Worm (Caenorhabditis elegans): Measurements from ENCODE around the gene H02F09.3.

- TF ChIP-seq ztf-29 (GFP tag; IDR thresholded peaks at IDR 0.05) = no peak
- no peak for TF ChIP-seq ztf-23 (GFP tag; IDR thresholded peaks at IDR 0.05)
- TF ChIP-seq med-1 (GFP tag; optimal IDR thresholded peaks at IDR 0.05; ENCODE audit: insufficient read depth) = no peak
Observed at ce11 chrX:1602548-1602947, 34.1 kb downstream of the H02F09.3 start.

Measured in whole organism, midembryonic.